Fruit fly (Drosophila melanogaster) whole organism, embryonic: Measurements from ENCODE around the gene CG1575.
A peak's percentile ranks its signal among the peaks of the same experiment; 100 is the strongest.

Source experiments
- Awh ChIP-seq: fragments of 200-800 bp; sonication (Bioruptor generic); IDR thresholded peaks from 2 replicates; pipeline ENCODE4, ENCODE4 v1.3.6; 2022; ENCODE audit warnings: missing biosample characterization, missing genetic modification characterization
- B-H2 ChIP-seq: fragments of 200-800 bp; sonication (Bioruptor generic); optimal IDR thresholded peaks from 2 replicates; lab custom pipeline; 2018; ENCODE audit warnings: missing biosample characterization, mild to moderate bottlenecking, missing genetic modification characterization
- CG1024 ChIP-seq: fragments of 200-800 bp; sonication (Bioruptor generic); IDR thresholded peaks from 2 replicates; pipeline ENCODE4 v1.3.6; 2022; ENCODE audit warnings: missing biosample characterization, missing genetic modification characterization
- CG10321 ChIP-seq: fragments of 200-800 bp; sonication (Bioruptor generic); IDR thresholded peaks from 2 replicates; pipeline ENCODE4 v1.3.6; 2022; ENCODE audit warnings: missing biosample characterization, missing genetic modification characterization
- CG10431 ChIP-seq: fragments of 200-800 bp; sonication (Bioruptor generic); optimal IDR thresholded peaks from 3 replicates; lab custom pipeline; 2018; ENCODE audit warnings: missing biosample characterization, mild to moderate bottlenecking, missing genetic modification characterization
- CG11504 ChIP-seq: fragments of 200-800 bp; sonication (Bioruptor generic); optimal IDR thresholded peaks from 3 replicates; lab custom pipeline; 2019; ENCODE audit warnings: missing biosample characterization, mild to moderate bottlenecking, missing genetic modification characterization, moderate library complexity
- CG11695 ChIP-seq: fragments of 200-800 bp; sonication (Bioruptor generic); IDR thresholded peaks from 3 replicates; pipeline ENCODE4 v1.3.6; 2022; ENCODE audit warnings: missing biosample characterization, missing genetic modification characterization
- CG12744 ChIP-seq: fragments of 200-800 bp; sonication (Bioruptor generic); optimal IDR thresholded peaks from 2 replicates; lab custom pipeline; 2016; ENCODE audit warnings: missing biosample characterization, missing genetic modification characterization
- CG13287 ChIP-seq: fragments of 200-800 bp; sonication (Bioruptor generic); IDR thresholded peaks from 2 replicates; pipeline ENCODE4 v1.3.6; 2022; ENCODE audit warnings: missing biosample characterization, missing genetic modification characterization; ENCODE audit not compliant: partially characterized antibody
- CG14050 ChIP-seq: fragments of 200-800 bp; sonication (Bioruptor generic); IDR thresholded peaks from 3 replicates; pipeline ENCODE4 v1.3.6; 2022; ENCODE audit warnings: missing biosample characterization, missing genetic modification characterization
- CG15073 ChIP-seq: fragments of 200-800 bp; sonication (Bioruptor generic); optimal IDR thresholded peaks from 2 replicates; lab custom pipeline; 2016; ENCODE audit warnings: missing biosample characterization, missing genetic modification characterization
- CG16815 ChIP-seq: fragments of 200-800 bp; sonication (Bioruptor generic); optimal IDR thresholded peaks from 3 replicates; lab custom pipeline; 2017; ENCODE audit warnings: missing biosample characterization, mild to moderate bottlenecking, missing genetic modification characterization
- CG30403 ChIP-seq: fragments of 200-800 bp; sonication (Bioruptor generic); optimal IDR thresholded peaks from 3 replicates; lab custom pipeline; 2016; ENCODE audit warnings: missing biosample characterization, missing genetic modification characterization
- CG30431 ChIP-seq: fragments of 200-800 bp; sonication (Bioruptor generic); optimal IDR thresholded peaks from 2 replicates; lab custom pipeline; 2017; ENCODE audit warnings: missing biosample characterization, missing genetic modification characterization
- CG32767 ChIP-seq: fragments of 200-800 bp; sonication (Bioruptor generic); IDR thresholded peaks from 2 replicates; pipeline ENCODE4 v1.3.6; 2022; ENCODE audit warnings: missing biosample characterization, missing genetic modification characterization
- CG3407 ChIP-seq: fragments of 200-800 bp; sonication (Bioruptor generic); optimal IDR thresholded peaks from 2 replicates; lab custom pipeline; 2018; ENCODE audit warnings: missing biosample characterization, mild to moderate bottlenecking, missing genetic modification characterization
- CG42726 ChIP-seq: fragments of 200-800 bp; sonication (Bioruptor generic); IDR thresholded peaks from 2 replicates; pipeline ENCODE4 v1.3.6; 2022; ENCODE audit warnings: missing biosample characterization, missing genetic modification characterization; ENCODE audit not compliant: partially characterized antibody
- CG7987 ChIP-seq: fragments of 200-800 bp; sonication (Bioruptor generic); optimal IDR thresholded peaks from 2 replicates; lab custom pipeline; 2018; ENCODE audit warnings: missing biosample characterization, mild to moderate bottlenecking, missing genetic modification characterization, moderate library complexity
- CG9727 ChIP-seq: fragments of 200-800 bp; sonication (Bioruptor generic); optimal IDR thresholded peaks from 3 replicates; lab custom pipeline; 2017; ENCODE audit warnings: missing biosample characterization, mild to moderate bottlenecking, missing genetic modification characterization
- CG9932 ChIP-seq: fragments of 200-800 bp; sonication (Bioruptor generic); IDR thresholded peaks from 2 replicates; pipeline ENCODE4 v1.3.6; 2022; ENCODE audit warnings: missing biosample characterization, missing genetic modification characterization
- D ChIP-seq, 2 experiments: fragments of 200-800 bp in 1 of 2; fragments of >200 bp in 1 of 2; sonication (Bioruptor generic) in 1 of 2; optimal IDR thresholded peaks; 2 replicates in 1 of 2; 3 replicates in 1 of 2; lab custom pipeline; 2017; ENCODE audit warnings: mild to moderate bottlenecking in 1 of 2, missing biosample characterization in 1 of 2, missing genetic modification characterization in 1 of 2, missing genetic modification reagents in 1 of 2
- E2f1 ChIP-seq: fragments of 200-800 bp; sonication (Bioruptor generic); IDR thresholded peaks from 2 replicates; pipeline ENCODE4 v1.3.6; 2022; ENCODE audit warnings: missing biosample characterization, missing genetic modification characterization
- Eip74EF ChIP-seq, 2 experiments: fragments of 200-800 bp in 1 of 2; fragments of >200 bp in 1 of 2; sonication (Bioruptor generic) in 1 of 2; optimal IDR thresholded peaks; 2 replicates each; lab custom pipeline; 2017 to 2019; ENCODE audit warnings: missing biosample characterization in 2 of 2, missing genetic modification characterization in 2 of 2, mild to moderate bottlenecking in 1 of 2, moderate library complexity in 1 of 2
- H15 ChIP-seq: fragments of 200-800 bp; sonication (Bioruptor generic); IDR thresholded peaks from 3 replicates; pipeline ENCODE4 v1.3.6; 2022; ENCODE audit warnings: missing biosample characterization, missing genetic modification characterization
- HLH3B ChIP-seq: fragments of 200-800 bp; sonication (Bioruptor generic); IDR thresholded peaks from 2 replicates; pipeline ENCODE4 v1.3.6; 2022; ENCODE audit warnings: missing biosample characterization, missing genetic modification characterization
- Hr3 ChIP-seq: fragments of 200-800 bp; sonication (Bioruptor generic); optimal IDR thresholded peaks from 3 replicates; lab custom pipeline; 2016; ENCODE audit warnings: missing biosample characterization, missing genetic modification characterization
- Lpt ChIP-seq: fragments of >200 bp; optimal IDR thresholded peaks from 2 replicates; lab custom pipeline; 2018; ENCODE audit warnings: missing biosample characterization, missing genetic modification characterization
- Max ChIP-seq: fragments of 200-800 bp; sonication (Bioruptor generic); optimal IDR thresholded peaks from 2 replicates; lab custom pipeline; 2016; ENCODE audit warnings: missing biosample characterization, mild to moderate bottlenecking, missing genetic modification characterization
- Med ChIP-seq: fragments of 200-800 bp; sonication (Bioruptor generic); peaks from one replicate; lab custom pipeline; 2016; ENCODE audit warnings: missing biosample characterization, missing genetic modification characterization, mild to moderate bottlenecking, inconsistent platforms, moderate library complexity
- Mrtf ChIP-seq: fragments of 200-800 bp; sonication (Bioruptor generic); IDR thresholded peaks from 3 replicates; pipeline ENCODE4 v1.3.6; 2022; ENCODE audit warnings: missing biosample characterization, missing genetic modification characterization
- Sox100B ChIP-seq: fragments of 200-800 bp; sonication (Bioruptor generic); optimal IDR thresholded peaks from 3 replicates; lab custom pipeline; 2018; ENCODE audit warnings: missing biosample characterization, mild to moderate bottlenecking, missing genetic modification characterization
- ab ChIP-seq: fragments of 200-800 bp; sonication (Bioruptor generic); optimal IDR thresholded peaks from 2 replicates; lab custom pipeline; 2016; ENCODE audit warnings: missing biosample characterization, missing genetic modification characterization
- amos ChIP-seq: fragments of 200-800 bp; sonication (Bioruptor generic); IDR thresholded peaks from 2 replicates; pipeline ENCODE4 v1.3.6; 2022; ENCODE audit warnings: missing biosample characterization, missing genetic modification characterization; ENCODE audit not compliant: partially characterized antibody
- bsh ChIP-seq, 2 experiments: fragments of 200-800 bp; sonication (Bioruptor generic); optimal IDR thresholded peaks; 2 replicates each; lab custom pipeline; 2017 to 2018; ENCODE audit warnings: mild to moderate bottlenecking in 2 of 2, missing biosample characterization in 2 of 2, missing genetic modification characterization in 2 of 2, moderate library complexity in 1 of 2
- cg ChIP-seq: fragments of 200-800 bp; sonication (Bioruptor generic); optimal IDR thresholded peaks from 3 replicates; lab custom pipeline; 2019; ENCODE audit warnings: missing biosample characterization, mild to moderate bottlenecking, missing genetic modification characterization, moderate library complexity
- croc ChIP-seq: fragments of 200-800 bp; sonication (Bioruptor generic); conservative IDR thresholded peaks from 3 replicates; pipeline ENCODE4 v1.3.6; 2022; ENCODE audit warnings: missing biosample characterization, missing genetic modification characterization
- esg ChIP-seq: fragments of 200-800 bp; sonication (Bioruptor generic); conservative IDR thresholded peaks from 2 replicates; pipeline ENCODE4 v1.3.6; 2022; ENCODE audit warnings: missing biosample characterization, missing genetic modification characterization
- fd102C ChIP-seq: fragments of 200-800 bp; sonication (Bioruptor generic); optimal IDR thresholded peaks from 2 replicates; lab custom pipeline; 2018; ENCODE audit warnings: missing biosample characterization, mild to moderate bottlenecking, missing genetic modification characterization, moderate library complexity
- gro ChIP-seq: fragments of 200-800 bp; sonication (Bioruptor generic); optimal IDR thresholded peaks from 2 replicates; lab custom pipeline; 2016; ENCODE audit warnings: missing biosample characterization, missing genetic modification characterization
- jigr1 ChIP-seq: fragments of 200-800 bp; sonication (Bioruptor generic); IDR thresholded peaks from 3 replicates; pipeline ENCODE4 v1.3.6; 2022; ENCODE audit warnings: missing biosample characterization, missing genetic modification characterization
- lab ChIP-seq: fragments of 200-800 bp; sonication (Bioruptor generic); optimal IDR thresholded peaks from 3 replicates; lab custom pipeline; 2017; ENCODE audit warnings: missing biosample characterization, missing genetic modification characterization, mild to moderate bottlenecking, moderate library complexity, missing genetic modification reagents
- mam ChIP-seq: fragments of 200-800 bp; sonication (Bioruptor generic); optimal IDR thresholded peaks from 3 replicates; lab custom pipeline; 2016; ENCODE audit warnings: missing biosample characterization, missing genetic modification characterization
- pzg ChIP-seq: fragments of 200-800 bp; sonication (Bioruptor generic); optimal IDR thresholded peaks from 3 replicates; lab custom pipeline; 2018; ENCODE audit warnings: missing biosample characterization, mild to moderate bottlenecking, missing genetic modification characterization, moderate library complexity
- schlank ChIP-seq: fragments of 200-800 bp; sonication (Bioruptor generic); optimal IDR thresholded peaks from 2 replicates; lab custom pipeline; 2018; ENCODE audit warnings: missing biosample characterization, mild to moderate bottlenecking, missing genetic modification characterization
- slbo ChIP-seq: fragments of 200-800 bp; sonication (Bioruptor generic); IDR thresholded peaks from 2 replicates; pipeline ENCODE4 v1.3.6; 2022; ENCODE audit warnings: missing biosample characterization, missing genetic modification characterization
- sqz ChIP-seq: fragments of 200-800 bp; sonication (Bioruptor generic); optimal IDR thresholded peaks from 3 replicates; lab custom pipeline; 2018; ENCODE audit warnings: missing biosample characterization, mild to moderate bottlenecking, missing genetic modification characterization
- sr ChIP-seq: fragments of 200-800 bp; sonication (Bioruptor generic); IDR thresholded peaks from 3 replicates; pipeline ENCODE4 v1.3.6; 2022; ENCODE audit warnings: missing biosample characterization, missing genetic modification characterization
- tin ChIP-seq: fragments of 200-800 bp; sonication (Bioruptor generic); optimal IDR thresholded peaks from 3 replicates; lab custom pipeline; 2016; ENCODE audit warnings: missing biosample characterization, missing genetic modification characterization
- unc-4 ChIP-seq: fragments of 200-800 bp; sonication (Bioruptor generic); IDR thresholded peaks from 2 replicates; pipeline ENCODE4 v1.3.6; 2022; ENCODE audit warnings: missing biosample characterization, missing genetic modification characterization; ENCODE audit not compliant: partially characterized antibody
- z ChIP-seq: fragments of 200-800 bp; sonication (Bioruptor generic); IDR thresholded peaks from 3 replicates; pipeline ENCODE4 v1.3.6; 2022; ENCODE audit warnings: missing biosample characterization, missing genetic modification characterization

The CG1575 gene

dm6 chrX:8126149-8126548, 9.3 kb downstream of the CG1575 start (continued):
- TF ChIP-seq Awh (GFP tag; lab: Robert Waterston, UW) (peak; percentile 76), CG11695 (GFP tag; lab: Robert Waterston, UW) (no peak), amos (no peak), schlank (tag; lab: Kevin White, UChicago) (no peak), Sox100B (GFP tag; lab: Kevin White, UChicago) (peak; percentile 57), esg (GFP tag; lab: Robert Waterston, UW) (peak; percentile 48), cg (GFP tag; lab: Kevin White, UChicago) (no peak), CG30403 (GFP tag; lab: Kevin White, UChicago) (peak; percentile 50), unc-4 (GFP tag; lab: Robert Waterston, UW) (no peak), sr (GFP tag; lab: Robert Waterston, UW) (no peak), B-H2 (no peak), sqz (GFP tag; lab: Kevin White, UChicago) (no peak), CG3407 (GFP tag; lab: Kevin White, UChicago) (peak; percentile 51), D (optimal IDR thresholded peaks at IDR 0.05; lab: Kevin White, UChicago) (no peak), D (GFP tag; optimal IDR thresholded peaks at IDR 0.05; lab: Kevin White, UChicago) (peak; percentile 63), CG10431 (GFP tag; lab: Kevin White, UChicago) (peak; percentile 11), bsh (GFP tag; optimal IDR thresholded peaks at IDR 0.05; lab: Kevin White, UChicago) (peak in 1 of 2 experiments; percentile 88), fd102C (GFP tag; lab: Kevin White, UChicago) (no peak), CG42726 (GFP tag; lab: Robert Waterston, UW) (no peak), Max (GFP tag; lab: Kevin White, UChicago) (peak; percentile 18), Hr3 (GFP tag; lab: Kevin White, UChicago) (peak; percentile 52), CG16815 (GFP tag; lab: Kevin White, UChicago) (no peak), Lpt (GFP tag; lab: Kevin White, UChicago) (no peak), CG11504 (tag; lab: Kevin White, UChicago) (peak; percentile 77), lab (GFP tag; lab: Kevin White, UChicago) (peak; percentile 0), slbo (GFP tag; lab: Robert Waterston, UW) (no peak), CG30431 (peak; percentile 50), CG1024 (GFP tag; lab: Robert Waterston, UW) (0 out of 2 replicates have a peak, but pooled peaks have one; percentile 26), HLH3B (peak; percentile 74), H15 (GFP tag; lab: Robert Waterston, UW) (peak; percentile 72), CG14050 (GFP tag; lab: Robert Waterston, UW) (peak; percentile 38; the same call in 2 of the 3 replicates), E2f1 (GFP tag; lab: Robert Waterston, UW) (peak; percentile 43), CG15073 (no peak), Med (GFP tag; lab: Kevin White, UChicago) (peak; percentile 84), CG10321 (GFP tag; lab: Robert Waterston, UW) (no peak), croc (GFP tag; lab: Robert Waterston, UW) (peak; percentile 52; the same call in 2 of the 3 replicates), CG13287 (GFP tag; lab: Robert Waterston, UW) (no peak), Eip74EF (GFP tag; optimal IDR thresholded peaks at IDR 0.05; lab: Kevin White, UChicago) (peak in 1 of 2 experiments; percentile 43), tin (GFP tag; lab: Kevin White, UChicago) (peak; percentile 45), mam (GFP tag; lab: Kevin White, UChicago) (no peak), CG32767 (GFP tag; lab: Robert Waterston, UW) (no peak), gro (GFP tag; lab: Kevin White, UChicago) (no peak), jigr1 (peak; percentile 37; the same call in 1 of the 3 replicates), CG9932 (GFP tag; lab: Robert Waterston, UW) (no peak), CG7987 (GFP tag; lab: Kevin White, UChicago) (no peak), CG9727 (GFP tag; lab: Kevin White, UChicago) (peak; percentile 50), Mrtf (peak; percentile 55; the same call in 2 of the 3 replicates), ab (no peak), z (GFP tag; lab: Robert Waterston, UW) (no peak), CG12744 (GFP tag; lab: Kevin White, UChicago) (no peak), pzg (GFP tag; lab: Kevin White, UChicago) (no peak)
